Fruit fly (Drosophila melanogaster): ENCODE results near the gene CG9008.

DNA sequence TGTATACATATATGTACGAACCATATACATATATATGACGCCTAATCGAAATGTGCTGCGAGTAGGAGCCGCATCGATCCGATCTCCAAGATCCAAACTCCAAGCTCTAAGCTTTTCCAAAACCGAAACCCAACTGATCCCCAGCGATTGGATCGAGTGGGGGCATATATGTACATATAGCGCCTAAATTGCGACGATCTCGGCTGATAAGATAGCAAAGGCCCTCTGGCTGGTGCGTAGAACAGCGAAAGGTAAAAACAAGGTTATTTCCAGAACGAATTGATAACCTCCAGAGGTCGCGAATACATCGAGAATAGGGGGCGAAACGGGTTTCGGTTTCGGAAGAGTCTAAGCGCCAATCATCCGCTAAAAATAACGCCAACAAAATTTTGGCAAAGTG lies 803 bp downstream of the CG9008 start:
- TF ChIP-seq CG8478 (optimal IDR thresholded peaks at IDR 0.05) (no peak), CTCF (optimal IDR thresholded peaks at IDR 0.05) (no peak)

All from S2 (cell line).